Fruit fly (Drosophila melanogaster) whole organism, embryonic: ENCODE measurements around the gene Mul1.
A peak's percentile ranks its signal among the peaks of the same experiment; 100 is the strongest.

Experiments
- ATbp ChIP-seq: fragments of 200-800 bp; sonication (Bioruptor generic); optimal IDR thresholded peaks from 2 replicates; lab custom pipeline; 2017; ENCODE audit warnings: missing biosample characterization, mild to moderate bottlenecking, missing genetic modification characterization, missing genetic modification reagents
- Antp ChIP-seq: fragments of 200-800 bp; sonication (Bioruptor generic); optimal IDR thresholded peaks from 3 replicates; lab custom pipeline; 2016; ENCODE audit warnings: missing biosample characterization, missing genetic modification characterization
- Atf3 ChIP-seq: fragments of 200-800 bp; sonication (Bioruptor generic); optimal IDR thresholded peaks from 3 replicates; lab custom pipeline; 2016; ENCODE audit warnings: missing biosample characterization, missing genetic modification characterization
- CG11247 ChIP-seq: fragments of 200-800 bp; sonication (Bioruptor generic); IDR thresholded peaks from 2 replicates; pipeline ENCODE4 v1.3.6; 2022; ENCODE audit warnings: missing biosample characterization, missing genetic modification characterization
- CG12071 ChIP-seq: fragments of 200-800 bp; sonication (Bioruptor generic); optimal IDR thresholded peaks from 3 replicates; lab custom pipeline; 2018; ENCODE audit warnings: missing biosample characterization, mild to moderate bottlenecking, missing genetic modification characterization
- CG13123 ChIP-seq: fragments of 200-800 bp; sonication (Bioruptor generic); optimal IDR thresholded peaks from 2 replicates; lab custom pipeline; 2016; ENCODE audit warnings: missing biosample characterization, missing genetic modification characterization
- CG13775 ChIP-seq: fragments of 200-800 bp; sonication (Bioruptor generic); optimal IDR thresholded peaks from 3 replicates; lab custom pipeline; 2017; ENCODE audit warnings: missing biosample characterization, mild to moderate bottlenecking, missing genetic modification characterization
- CG14860 ChIP-seq: fragments of 200-800 bp; sonication (Bioruptor generic); IDR thresholded peaks from 3 replicates; pipeline ENCODE4 v1.3.6; 2022; ENCODE audit warnings: missing biosample characterization, missing genetic modification characterization; ENCODE audit not compliant: partially characterized antibody
- CG15696 ChIP-seq: fragments of 200-800 bp; sonication (Bioruptor generic); optimal IDR thresholded peaks from 2 replicates; lab custom pipeline; 2019; ENCODE audit warnings: missing biosample characterization, mild to moderate bottlenecking, missing genetic modification characterization, moderate library complexity
- CG1647 ChIP-seq: fragments of 200-800 bp; sonication (Bioruptor generic); optimal IDR thresholded peaks from 3 replicates; lab custom pipeline; 2016; ENCODE audit warnings: missing biosample characterization, missing genetic modification characterization
- CG16813 ChIP-seq: fragments of 200-800 bp; sonication (Bioruptor generic); IDR thresholded peaks from 3 replicates; pipeline ENCODE4 v1.3.6; 2022; ENCODE audit warnings: missing biosample characterization, missing genetic modification characterization; ENCODE audit not compliant: partially characterized antibody
- CG17328 ChIP-seq: fragments of 200-800 bp; sonication (Bioruptor generic); IDR thresholded peaks from 2 replicates; pipeline ENCODE4 v1.3.6; 2022; ENCODE audit warnings: missing biosample characterization, missing genetic modification characterization
- CG17568 ChIP-seq: fragments of 200-800 bp; sonication (Bioruptor generic); optimal IDR thresholded peaks from 2 replicates; lab custom pipeline; 2018; ENCODE audit warnings: missing biosample characterization, mild to moderate bottlenecking, missing genetic modification characterization, moderate library complexity
- CG2712 ChIP-seq: fragments of 200-800 bp; optimal IDR thresholded peaks from 3 replicates; lab custom pipeline; 2019; ENCODE audit warnings: missing biosample characterization, mild to moderate bottlenecking, missing genetic modification characterization, moderate library complexity
- CG2875 ChIP-seq: fragments of 200-800 bp; sonication (Bioruptor generic); optimal IDR thresholded peaks from 2 replicates; lab custom pipeline; 2017; ENCODE audit warnings: missing biosample characterization, mild to moderate bottlenecking, missing genetic modification characterization, missing genetic modification reagents
- CG2889 ChIP-seq: fragments of 200-800 bp; sonication (Bioruptor generic); IDR thresholded peaks from 3 replicates; pipeline ENCODE4 v1.3.6; 2022; ENCODE audit warnings: missing biosample characterization, missing genetic modification characterization
- CG30403 ChIP-seq: fragments of 200-800 bp; sonication (Bioruptor generic); optimal IDR thresholded peaks from 3 replicates; lab custom pipeline; 2016; ENCODE audit warnings: missing biosample characterization, missing genetic modification characterization
- CG31365 ChIP-seq: fragments of 200-800 bp; sonication (Bioruptor generic); optimal IDR thresholded peaks from 2 replicates; lab custom pipeline; 2018; ENCODE audit warnings: missing biosample characterization, mild to moderate bottlenecking, missing genetic modification characterization
- CG4424 ChIP-seq: fragments of 200-800 bp; sonication (Bioruptor generic); optimal IDR thresholded peaks from 3 replicates; lab custom pipeline; 2016; ENCODE audit warnings: missing biosample characterization, missing genetic modification characterization
- CG5953 ChIP-seq: fragments of 200-800 bp; sonication (Bioruptor generic); IDR thresholded peaks from 2 replicates; pipeline ENCODE4 v1.3.6; 2022; ENCODE audit warnings: missing biosample characterization, missing genetic modification characterization
- CG7963 ChIP-seq: fragments of 200-800 bp; sonication (Bioruptor generic); IDR thresholded peaks from 3 replicates; pipeline ENCODE4 v1.3.6; 2022; ENCODE audit warnings: missing biosample characterization, missing genetic modification characterization; ENCODE audit not compliant: partially characterized antibody
- CG9876 ChIP-seq: fragments of 200-800 bp; sonication (Bioruptor generic); optimal IDR thresholded peaks from 2 replicates; lab custom pipeline; 2016; ENCODE audit warnings: missing biosample characterization, missing genetic modification characterization
- D19B ChIP-seq: fragments of 200-800 bp; sonication (Bioruptor generic); optimal IDR thresholded peaks from 2 replicates; lab custom pipeline; 2017; ENCODE audit warnings: missing biosample characterization, mild to moderate bottlenecking, missing genetic modification characterization
- Dfd ChIP-seq, 2 experiments: fragments of >200 bp; optimal IDR thresholded peaks; 2 replicates each; lab custom pipeline; 2017; ENCODE audit warnings: missing biosample characterization in 2 of 2, missing genetic modification characterization in 2 of 2
- E2f2 ChIP-seq: fragments of 200-800 bp; sonication (Bioruptor generic); IDR thresholded peaks from 2 replicates; pipeline ENCODE4 v1.3.6; 2022; ENCODE audit warnings: missing biosample characterization, missing genetic modification characterization
- HmgD ChIP-seq: fragments of 200-800 bp; sonication (Bioruptor generic); optimal IDR thresholded peaks from 3 replicates; lab custom pipeline; 2016; ENCODE audit warnings: missing biosample characterization, missing genetic modification characterization
- HmgZ ChIP-seq: fragments of 200-800 bp; sonication (Bioruptor generic); optimal IDR thresholded peaks from 2 replicates; lab custom pipeline; 2018; ENCODE audit warnings: missing biosample characterization, mild to moderate bottlenecking, missing genetic modification characterization
- Stat92E ChIP-seq, 3 experiments: fragments of >200 bp in 2 of 3; fragments of 200-800 bp in 1 of 3; sonication (Bioruptor generic) in 1 of 3; optimal IDR thresholded peaks; 2 replicates each; lab custom pipeline; 2017 to 2019; ENCODE audit warnings: missing biosample characterization in 3 of 3, missing genetic modification characterization in 3 of 3, mild to moderate bottlenecking in 1 of 3, moderate library complexity in 1 of 3
- Xrp1 ChIP-seq: fragments of 200-800 bp; sonication (Bioruptor generic); IDR thresholded peaks from 2 replicates; pipeline ENCODE4 v1.3.6; 2022; ENCODE audit warnings: missing biosample characterization, missing genetic modification characterization
- amos ChIP-seq: fragments of 200-800 bp; sonication (Bioruptor generic); IDR thresholded peaks from 2 replicates; pipeline ENCODE4 v1.3.6; 2022; ENCODE audit warnings: missing biosample characterization, missing genetic modification characterization; ENCODE audit not compliant: partially characterized antibody
- ash1 ChIP-seq: fragments of 200-800 bp; sonication (Bioruptor generic); optimal IDR thresholded peaks from 2 replicates; lab custom pipeline; 2018; ENCODE audit warnings: missing biosample characterization, mild to moderate bottlenecking, missing genetic modification characterization
- crc ChIP-seq: fragments of 200-800 bp; sonication (Bioruptor generic); optimal IDR thresholded peaks from 2 replicates; lab custom pipeline; 2016; ENCODE audit warnings: missing biosample characterization, missing genetic modification characterization
- da ChIP-seq: fragments of 200-800 bp; sonication (Bioruptor generic); optimal IDR thresholded peaks from 2 replicates; lab custom pipeline; 2016; ENCODE audit warnings: missing biosample characterization, missing genetic modification characterization
- dm ChIP-seq: fragments of 200-800 bp; sonication (Bioruptor generic); optimal IDR thresholded peaks from 3 replicates; lab custom pipeline; 2016; ENCODE audit warnings: missing biosample characterization, missing genetic modification characterization
- jumu ChIP-seq: fragments of 200-800 bp; sonication (Bioruptor generic); optimal IDR thresholded peaks from 3 replicates; lab custom pipeline; 2016; ENCODE audit warnings: missing biosample characterization, missing genetic modification characterization
- onecut ChIP-seq: fragments of 200-800 bp; sonication (Bioruptor generic); IDR thresholded peaks from 2 replicates; pipeline ENCODE4 v1.3.6; 2022; ENCODE audit warnings: missing biosample characterization, missing genetic modification characterization
- pho ChIP-seq: fragments of 200-800 bp; sonication (Bioruptor generic); optimal IDR thresholded peaks from 2 replicates; lab custom pipeline; 2016; ENCODE audit warnings: missing biosample characterization, missing genetic modification characterization
- pnt ChIP-seq: fragments of 200-800 bp; sonication (Bioruptor generic); optimal IDR thresholded peaks from 3 replicates; lab custom pipeline; 2016; ENCODE audit warnings: missing biosample characterization, missing genetic modification characterization
- rib ChIP-seq: fragments of 200-800 bp; sonication (Bioruptor generic); IDR thresholded peaks from 2 replicates; pipeline ENCODE4 v1.3.6; 2022; ENCODE audit warnings: missing biosample characterization, missing genetic modification characterization
- row ChIP-seq: fragments of 200-800 bp; sonication (Bioruptor generic); IDR thresholded peaks from 3 replicates; pipeline ENCODE4 v1.3.6; 2022; ENCODE audit warnings: missing biosample characterization, missing genetic modification characterization
- salm ChIP-seq: fragments of 200-800 bp; sonication (Bioruptor generic); optimal IDR thresholded peaks from 2 replicates; lab custom pipeline; 2018; ENCODE audit warnings: missing biosample characterization, mild to moderate bottlenecking, missing genetic modification characterization
- sisA ChIP-seq: fragments of 200-800 bp; sonication (Bioruptor generic); IDR thresholded peaks from 2 replicates; pipeline ENCODE4 v1.3.6; 2022; ENCODE audit warnings: missing biosample characterization, missing genetic modification characterization
- stwl ChIP-seq: fragments of 200-800 bp; sonication (Bioruptor generic); optimal IDR thresholded peaks from 3 replicates; lab custom pipeline; 2018; ENCODE audit warnings: missing biosample characterization, mild to moderate bottlenecking, missing genetic modification characterization, moderate library complexity
- tll ChIP-seq, 2 experiments: fragments of 200-800 bp in 1 of 2; fragments of >200 bp in 1 of 2; sonication (Bioruptor generic) in 1 of 2; optimal IDR thresholded peaks; 2 replicates each; lab custom pipeline; 2017 to 2019; ENCODE audit warnings: missing biosample characterization in 2 of 2, missing genetic modification characterization in 2 of 2, mild to moderate bottlenecking in 1 of 2, moderate library complexity in 1 of 2
- unc-4 ChIP-seq: fragments of 200-800 bp; sonication (Bioruptor generic); IDR thresholded peaks from 2 replicates; pipeline ENCODE4 v1.3.6; 2022; ENCODE audit warnings: missing biosample characterization, missing genetic modification characterization; ENCODE audit not compliant: partially characterized antibody
- vfl ChIP-seq: fragments of 200-800 bp; sonication (Bioruptor generic); optimal IDR thresholded peaks from 2 replicates; lab custom pipeline; 2016; ENCODE audit warnings: missing biosample characterization, missing genetic modification characterization
- vnd ChIP-seq: fragments of 200-800 bp; sonication (Bioruptor generic); IDR thresholded peaks from 3 replicates; pipeline ENCODE4 v1.3.6; 2022; ENCODE audit warnings: missing biosample characterization, missing genetic modification characterization; ENCODE audit not compliant: partially characterized antibody
- wor ChIP-seq: fragments of 200-800 bp; sonication (Bioruptor generic); IDR thresholded peaks from 2 replicates; pipeline ENCODE4 v1.3.6; 2022; ENCODE audit warnings: missing biosample characterization, missing genetic modification characterization
- zf30C ChIP-seq: fragments of 200-800 bp; sonication (Bioruptor generic); optimal IDR thresholded peaks from 3 replicates; lab custom pipeline; 2018; ENCODE audit warnings: missing biosample characterization, mild to moderate bottlenecking, missing genetic modification characterization

Mul1 gene

dm6 chr3L:4070221-4070995 is 49.2 kb downstream of the Mul1 start (continued):
- TF ChIP-seq rib (GFP tag; lab: Robert Waterston, UW) (peak; percentile 81), HmgZ (peak; percentile 89), D19B (GFP tag; lab: Kevin White, UChicago) (peak; percentile 98), ash1 (GFP tag; lab: Kevin White, UChicago) (no peak), crc (GFP tag; lab: Kevin White, UChicago) (peak; percentile 59), zf30C (no peak), Dfd (GFP tag; optimal IDR thresholded peaks at IDR 0.05; lab: Kevin White, UChicago) (no peak), CG9876 (peak; percentile 81), CG30403 (GFP tag; lab: Kevin White, UChicago) (peak; percentile 89), CG16813 (GFP tag; lab: Robert Waterston, UW) (no peak), salm (tag; lab: Kevin White, UChicago) (peak; percentile 72), CG11247 (peak; percentile 93), row (GFP tag; lab: Robert Waterston, UW) (peak; percentile 96), unc-4 (GFP tag; lab: Robert Waterston, UW) (no peak), CG1647 (GFP tag; lab: Kevin White, UChicago) (peak; percentile 72), amos (GFP tag; lab: Robert Waterston, UW) (no peak), CG15696 (peak; percentile 18), sisA (GFP tag; lab: Robert Waterston, UW) (peak; percentile 93), da (GFP tag; lab: Kevin White, UChicago) (peak; percentile 68), vnd (GFP tag; lab: Robert Waterston, UW) (no peak), pho (GFP tag; lab: Kevin White, UChicago) (peak; percentile 85), ATbp (GFP tag; lab: Kevin White, UChicago) (peak; percentile 76), CG7963 (GFP tag; lab: Robert Waterston, UW) (no peak), E2f2 (peak; percentile 69), CG2889 (GFP tag; lab: Robert Waterston, UW) (peak; percentile 88), CG17328 (peak; percentile 94), Xrp1 (peak; percentile 90), HmgD (GFP tag; lab: Kevin White, UChicago) (peak; percentile 81), pnt (GFP tag; lab: Kevin White, UChicago) (peak; percentile 84), CG31365 (tag; lab: Kevin White, UChicago) (peak; percentile 65), onecut (GFP tag; lab: Robert Waterston, UW) (peak; percentile 75), Atf3 (GFP tag; lab: Kevin White, UChicago) (peak; percentile 76), vfl (GFP tag; lab: Kevin White, UChicago) (peak; percentile 58), Stat92E (GFP tag; optimal IDR thresholded peaks at IDR 0.05; lab: Kevin White, UChicago) (no peak), CG13775 (GFP tag; lab: Kevin White, UChicago) (peak; percentile 70), CG12071 (GFP tag; lab: Kevin White, UChicago) (peak; percentile 89), dm (GFP tag; lab: Kevin White, UChicago) (peak; percentile 85), CG13123 (GFP tag; lab: Kevin White, UChicago) (peak; percentile 69), CG5953 (peak; percentile 94), CG14860 (GFP tag; lab: Robert Waterston, UW) (no peak), Antp (GFP tag; lab: Kevin White, UChicago) (peak; percentile 88), wor (GFP tag; lab: Robert Waterston, UW) (peak; percentile 89), CG2712 (tag; lab: Kevin White, UChicago) (no peak), CG17568 (no peak), CG4424 (GFP tag; lab: Kevin White, UChicago) (peak; percentile 73), jumu (GFP tag; lab: Kevin White, UChicago) (peak; percentile 90), stwl (tag; lab: Kevin White, UChicago) (no peak), tll (GFP tag; optimal IDR thresholded peaks at IDR 0.05; lab: Kevin White, UChicago) (no peak), CG2875 (GFP tag; lab: Kevin White, UChicago) (peak; percentile 54)
